Worm (Caenorhabditis elegans): Measurements from ENCODE around the gene anmt-2.

- no peak for TF ChIP-seq tab-1 (GFP tag; IDR thresholded peaks at IDR 0.05)
- no peak for TF ChIP-seq klf-2 (GFP tag; conservative IDR thresholded peaks at IDR 0.05)
- no peak for TF ChIP-seq cog-1 (tag; optimal IDR thresholded peaks at IDR 0.05)
- TF ChIP-seq ref-1 (GFP tag; conservative IDR thresholded peaks at IDR 0.05): no peak
- no peak for TF ChIP-seq ztf-23 (GFP tag; IDR thresholded peaks at IDR 0.05)
- no peak for TF ChIP-seq med-1 (GFP tag; optimal IDR thresholded peaks at IDR 0.05; ENCODE audit: insufficient read depth)
- no peak for TF ChIP-seq ztf-29 (GFP tag; IDR thresholded peaks at IDR 0.05)
- TF ChIP-seq T22C8.4 (GFP tag; IDR thresholded peaks at IDR 0.05): no peak
These were observed 3.0 kb downstream of the anmt-2 start for ce11 chrIII:6154586-6154985.

Measured in whole organism, midembryonic.